Fruit fly (Drosophila melanogaster): ENCODE data around the gene CG15418.

Gene CG15418

DNA sequence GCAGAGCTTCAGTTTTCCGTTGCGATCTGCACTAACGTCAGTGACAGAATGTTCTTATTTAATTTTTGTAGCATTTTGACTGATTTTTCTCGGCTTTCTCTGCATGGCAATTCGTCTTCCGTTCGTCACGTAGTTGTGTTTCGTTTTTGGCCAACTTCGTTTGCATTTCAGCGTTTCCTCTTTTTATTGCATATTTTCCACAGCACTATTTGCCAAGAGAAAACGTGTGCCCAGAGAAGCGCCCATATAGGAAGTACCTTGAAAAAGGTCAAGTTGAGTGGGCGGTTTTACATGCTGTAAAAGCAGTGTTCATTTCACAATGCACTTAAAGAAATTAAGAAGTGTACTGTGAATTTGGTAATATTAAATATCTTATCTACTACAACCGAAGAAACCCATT, at the start of gene CG15418:
CG15418 (minus strand) TSS at position 101 of the 400 bp plus-strand sequence.
- TF ChIP-seq CG9705 (GFP tag; optimal IDR thresholded peaks at IDR 0.05) = no peak
- no peak for TF ChIP-seq ey (GFP tag; optimal IDR thresholded peaks at IDR 0.05)
- TF ChIP-seq Rel (GFP tag; optimal IDR thresholded peaks at IDR 0.05) = no peak
- no peak for TF ChIP-seq Rel (tag; optimal IDR thresholded peaks at IDR 0.05)
- no peak for TF ChIP-seq lola (GFP tag; optimal IDR thresholded peaks at IDR 0.05)
- TF ChIP-seq usp (GFP tag; optimal IDR thresholded peaks at IDR 0.05) = no peak
- no peak for TF ChIP-seq Dfd (GFP tag; optimal IDR thresholded peaks at IDR 0.05)
- TF ChIP-seq Dif (GFP tag; optimal IDR thresholded peaks at IDR 0.05; ENCODE audit: partially characterized antibody) = no peak
- no peak for TF ChIP-seq Myc (optimal IDR thresholded peaks at IDR 0.05)
- TF ChIP-seq pan (optimal IDR thresholded peaks at IDR 0.05) = no peak
- no peak for TF ChIP-seq Vsx2 (GFP tag; optimal IDR thresholded peaks at IDR 0.05; ENCODE audit: partially characterized antibody)
- no peak for TF ChIP-seq N (GFP tag; optimal IDR thresholded peaks at IDR 0.05)
- no peak for TF ChIP-seq Hnf4 (GFP tag; optimal IDR thresholded peaks at IDR 0.05)
- TF ChIP-seq OdsH (GFP tag; optimal IDR thresholded peaks at IDR 0.05) = no peak
- TF ChIP-seq GATAd (GFP tag; optimal IDR thresholded peaks at IDR 0.05) = no peak

DNA sequence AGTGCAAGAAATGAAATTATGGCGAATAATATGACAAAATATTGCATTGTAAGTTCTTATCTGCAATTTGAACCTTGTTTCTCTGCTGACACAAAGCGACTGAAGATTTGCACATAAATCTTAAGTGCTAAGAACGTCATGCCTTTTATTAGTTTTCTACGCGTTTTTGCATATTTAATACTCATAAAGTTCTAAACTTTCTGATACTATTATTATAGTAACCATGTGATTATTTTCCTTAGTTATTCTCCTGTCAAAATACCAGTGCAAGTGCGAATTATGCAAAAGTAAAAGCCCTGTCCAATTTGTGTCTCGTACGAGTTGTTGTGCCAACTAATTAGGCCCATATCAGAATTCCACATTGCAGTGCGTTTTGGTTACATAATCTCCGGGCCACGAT, 49.0 kb upstream of the CG15418 start, which contains the start of gene Sfp24Bc:
Sfp24Bc (minus strand) TSS at position 101 of the 400 bp plus-strand sequence.
- TF ChIP-seq Rel (GFP tag; optimal IDR thresholded peaks at IDR 0.05) (no peak), Rel (tag; optimal IDR thresholded peaks at IDR 0.05) (no peak), Hr78 (GFP tag; optimal IDR thresholded peaks at IDR 0.05) (no peak), dl (GFP tag; optimal IDR thresholded peaks at IDR 0.05; ENCODE audit: insufficient read depth in 1 of 2, partially characterized antibody in 2 of 2) (no peak), lola (GFP tag; optimal IDR thresholded peaks at IDR 0.05) (no peak), ey (GFP tag; optimal IDR thresholded peaks at IDR 0.05) (no peak), fru (GFP tag; optimal IDR thresholded peaks at IDR 0.05) (no peak), CG9705 (GFP tag; optimal IDR thresholded peaks at IDR 0.05) (no peak), Sp1 (GFP tag; optimal IDR thresholded peaks at IDR 0.05) (no peak), woc (GFP tag; optimal IDR thresholded peaks at IDR 0.05) (no peak), usp (GFP tag; optimal IDR thresholded peaks at IDR 0.05) (no peak), dmrt93B (GFP tag; optimal IDR thresholded peaks at IDR 0.05) (no peak), Abd-B (GFP tag; optimal IDR thresholded peaks at IDR 0.05) (no peak), Mio (GFP tag; optimal IDR thresholded peaks at IDR 0.05) (no peak), brk (GFP tag; optimal IDR thresholded peaks at IDR 0.05) (no peak)

DNA sequence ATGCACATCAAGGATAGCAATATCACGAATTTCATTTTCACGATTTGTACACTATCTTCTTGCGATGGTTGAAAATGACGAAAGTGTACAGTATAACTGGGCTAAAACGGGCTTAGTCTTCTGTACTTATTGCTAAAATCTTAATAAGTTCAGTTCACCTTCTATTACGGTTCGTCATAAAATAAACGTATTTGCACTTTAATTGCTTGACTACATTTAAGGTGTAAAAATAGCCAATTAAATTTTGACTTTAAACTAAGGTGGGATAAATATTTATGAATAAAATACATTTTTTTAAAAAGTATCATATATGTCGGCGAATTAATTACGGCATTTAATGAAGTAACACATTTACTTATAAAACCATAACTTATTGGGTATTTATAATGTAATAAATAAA, 48.2 kb upstream of the CG15418 start, which contains the start of gene Sfp24Bb:
Sfp24Bb (minus strand) TSS at position 101 of the 400 bp plus-strand sequence.
- TF ChIP-seq Jra (GFP tag; optimal IDR thresholded peaks at IDR 0.05) (no peak), br (GFP tag; optimal IDR thresholded peaks at IDR 0.05) (no peak), ey (GFP tag; optimal IDR thresholded peaks at IDR 0.05) (no peak), Hnf4 (GFP tag; optimal IDR thresholded peaks at IDR 0.05) (no peak), Dif (GFP tag; optimal IDR thresholded peaks at IDR 0.05; ENCODE audit: partially characterized antibody) (no peak), brk (GFP tag; optimal IDR thresholded peaks at IDR 0.05) (no peak), sage (GFP tag; optimal IDR thresholded peaks at IDR 0.05) (no peak), CG32264 (GFP tag; optimal IDR thresholded peaks at IDR 0.05) (no peak), Sp1 (GFP tag; optimal IDR thresholded peaks at IDR 0.05) (no peak), dsf (GFP tag; optimal IDR thresholded peaks at IDR 0.05; ENCODE audit: borderline replicate concordance) (no peak), N (GFP tag; optimal IDR thresholded peaks at IDR 0.05) (no peak), usp (GFP tag; optimal IDR thresholded peaks at IDR 0.05) (no peak), Dfd (GFP tag; optimal IDR thresholded peaks at IDR 0.05) (no peak), h (GFP tag; optimal IDR thresholded peaks at IDR 0.05) (no peak)

DNA sequence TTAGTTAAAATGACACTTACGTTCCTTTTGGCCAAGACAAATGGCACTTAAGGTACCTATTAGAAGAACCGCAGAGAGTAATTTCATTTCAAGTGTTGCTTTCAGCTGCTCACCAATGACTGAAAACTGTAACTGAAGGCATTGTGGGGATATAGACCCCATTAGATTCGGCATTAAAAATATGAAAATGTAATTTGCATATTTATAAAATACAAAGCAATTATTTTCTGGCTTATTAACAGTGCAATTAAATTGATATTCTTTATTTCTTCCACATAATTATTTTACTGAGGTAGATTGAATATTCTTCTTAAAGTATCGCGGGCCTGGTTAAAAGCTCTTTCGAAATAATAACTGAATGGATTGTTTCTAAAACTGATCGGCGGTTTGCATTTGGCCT, 47.5 kb upstream of the CG15418 start, which contains the start of gene Sfp24Bd:
Sfp24Bd (minus strand) TSS at position 101 of the 400 bp plus-strand sequence.
- TF ChIP-seq h (GFP tag; optimal IDR thresholded peaks at IDR 0.05) = no peak
- no peak for TF ChIP-seq Dif (GFP tag; optimal IDR thresholded peaks at IDR 0.05; ENCODE audit: partially characterized antibody)
- TF ChIP-seq dsf (GFP tag; optimal IDR thresholded peaks at IDR 0.05; ENCODE audit: borderline replicate concordance) = no peak
- TF ChIP-seq CG32264 (GFP tag; optimal IDR thresholded peaks at IDR 0.05) = no peak
- no peak for TF ChIP-seq jim (GFP tag; optimal IDR thresholded peaks at IDR 0.05)
- no peak for TF ChIP-seq brk (GFP tag; optimal IDR thresholded peaks at IDR 0.05)
- no peak for TF ChIP-seq Abd-B (GFP tag; optimal IDR thresholded peaks at IDR 0.05)
- TF ChIP-seq Myc (optimal IDR thresholded peaks at IDR 0.05) = no peak
- TF ChIP-seq fru (GFP tag; optimal IDR thresholded peaks at IDR 0.05) = no peak

DNA sequence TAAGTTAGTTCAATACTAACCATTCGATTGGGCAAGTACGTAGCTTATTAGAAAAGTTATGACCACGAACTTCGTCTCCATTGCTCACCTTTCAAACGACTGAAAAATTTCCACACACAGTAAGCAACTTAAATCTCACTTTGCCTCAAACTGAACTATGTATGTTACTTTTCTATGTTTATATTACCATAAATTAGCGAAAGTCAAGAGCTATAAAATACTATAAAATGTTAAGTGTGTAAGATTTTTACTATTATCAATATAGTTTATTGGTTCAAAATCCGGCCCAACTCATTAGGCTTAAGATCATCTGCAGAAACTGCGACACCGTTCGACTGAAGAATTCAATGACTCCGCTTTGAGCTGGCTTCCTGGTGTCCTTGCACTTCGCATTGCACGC, 46.9 kb upstream of the CG15418 start, which contains the start of gene Sfp24Ba:
Sfp24Ba (minus strand) TSS at position 101 of the 400 bp plus-strand sequence.
- TF ChIP-seq HLH106 (tag; optimal IDR thresholded peaks at IDR 0.05) (no peak), Abd-B (GFP tag; optimal IDR thresholded peaks at IDR 0.05) (no peak), tai (GFP tag; optimal IDR thresholded peaks at IDR 0.05) (no peak), woc (GFP tag; optimal IDR thresholded peaks at IDR 0.05) (no peak), jim (GFP tag; optimal IDR thresholded peaks at IDR 0.05) (no peak), brk (GFP tag; optimal IDR thresholded peaks at IDR 0.05) (no peak), foxo (GFP tag; optimal IDR thresholded peaks at IDR 0.05) (no peak), Hr83 (GFP tag; optimal IDR thresholded peaks at IDR 0.05; ENCODE audit: poor library complexity, severe bottlenecking) (no peak), Dif (GFP tag; optimal IDR thresholded peaks at IDR 0.05; ENCODE audit: partially characterized antibody) (no peak), dmrt93B (GFP tag; optimal IDR thresholded peaks at IDR 0.05) (no peak), br (GFP tag; optimal IDR thresholded peaks at IDR 0.05) (no peak), CG9705 (GFP tag; optimal IDR thresholded peaks at IDR 0.05) (no peak), Jra (GFP tag; optimal IDR thresholded peaks at IDR 0.05) (no peak), Sp1 (GFP tag; optimal IDR thresholded peaks at IDR 0.05) (no peak), Hnf4 (GFP tag; optimal IDR thresholded peaks at IDR 0.05) (no peak), pan (optimal IDR thresholded peaks at IDR 0.05) (no peak)

All from whole organism, wandering third instar larva.